Comparison of ENCODE assay signal across 1 fruit fly cellular context in the genomic region with DNA sequence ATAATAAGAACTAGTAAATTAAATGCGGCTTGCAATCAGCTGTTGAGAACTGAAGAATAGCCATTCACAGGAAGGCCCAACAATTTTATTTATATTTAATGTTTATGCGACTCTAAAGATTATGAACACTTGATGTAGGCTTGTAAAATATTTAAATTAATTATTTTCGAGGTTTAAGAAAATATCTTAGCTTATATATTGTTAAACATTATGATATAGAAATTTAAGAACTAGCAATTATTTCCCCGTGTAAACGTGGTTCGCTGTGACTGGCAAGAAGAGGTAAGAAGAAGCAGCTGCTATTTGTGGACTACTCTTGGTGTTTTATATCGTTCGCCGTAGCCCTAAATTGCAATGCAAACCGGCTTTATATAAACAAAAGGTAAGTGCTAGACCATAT.
A peak's percentile ranks its signal among the peaks of the same experiment; 100 is the strongest.
TF ChIP-seq lines count a peak whose summit lies in the region.

Gene mRpL24, minus strand, starts transcription at position 62 of the 400 bp plus-strand sequence.
Gene betaggt-I, plus strand, starts transcription at position 280 of the 400 bp plus-strand sequence.

TF ChIP-seq in whole organism, embryonic, 481 proteins besides CTCF, POLR2A, EP300 and RAD21 (continued from another document and continues in another):
- TF ChIP-seq CG2678 (tag; optimal IDR thresholded peaks at IDR 0.05; lab: Kevin White, UChicago), result peak; percentile 98
- TF ChIP-seq so (GFP tag; IDR thresholded peaks at IDR 0.05; lab: Robert Waterston, UW), result peak; percentile 94
- TF ChIP-seq kay (GFP tag; optimal IDR thresholded peaks at IDR 0.05; lab: Kevin White, UChicago), result peak; percentile 94
- peak; percentile 92 for TF ChIP-seq sim (GFP tag; IDR thresholded peaks at IDR 0.05; lab: Robert Waterston, UW)
- TF ChIP-seq CG1792 (GFP tag; optimal IDR thresholded peaks at IDR 0.05; lab: Kevin White, UChicago), result peak; percentile 62
- peak; percentile 68 for TF ChIP-seq Camta (GFP tag; optimal IDR thresholded peaks at IDR 0.05; lab: Kevin White, UChicago)
- peak; percentile 74 for TF ChIP-seq tx (GFP tag; optimal IDR thresholded peaks at IDR 0.05; lab: Kevin White, UChicago)
- TF ChIP-seq D (optimal IDR thresholded peaks at IDR 0.05; lab: Kevin White, UChicago), result no peak
- TF ChIP-seq D (GFP tag; optimal IDR thresholded peaks at IDR 0.05; lab: Kevin White, UChicago), result peak; percentile 90
- no peak for TF ChIP-seq abd-A (tag; optimal IDR thresholded peaks at IDR 0.05; lab: Kevin White, UChicago)
- peak; percentile 25 for TF ChIP-seq ash1 (GFP tag; optimal IDR thresholded peaks at IDR 0.05; lab: Kevin White, UChicago)
- peak; percentile 71 for TF ChIP-seq CG9876 (GFP tag; optimal IDR thresholded peaks at IDR 0.05; lab: Kevin White, UChicago)
- peak; percentile 98 for TF ChIP-seq CoRest (tag; optimal IDR thresholded peaks at IDR 0.05; lab: Kevin White, UChicago)
- peak; percentile 92 for TF ChIP-seq BtbVII (GFP tag; optimal IDR thresholded peaks at IDR 0.05; lab: Kevin White, UChicago)
- no peak for TF ChIP-seq pb (GFP tag; optimal IDR thresholded peaks at IDR 0.05; lab: Kevin White, UChicago)
- TF ChIP-seq bbx (GFP tag; IDR thresholded peaks at IDR 0.05; lab: Robert Waterston, UW; ENCODE audit: partially characterized antibody), result no peak
- peak; percentile 54 for TF ChIP-seq pzg (GFP tag; optimal IDR thresholded peaks at IDR 0.05; lab: Kevin White, UChicago)
- TF ChIP-seq rib (GFP tag; IDR thresholded peaks at IDR 0.05; lab: Robert Waterston, UW), result peak; percentile 92
- peak; percentile 90 for TF ChIP-seq klu (GFP tag; IDR thresholded peaks at IDR 0.05; lab: Robert Waterston, UW)
- TF ChIP-seq ac (GFP tag; optimal IDR thresholded peaks at IDR 0.05; lab: Kevin White, UChicago), result peak; percentile 23
- TF ChIP-seq salm (tag; optimal IDR thresholded peaks at IDR 0.05; lab: Kevin White, UChicago), result peak; percentile 93
- TF ChIP-seq CG10959 (GFP tag; IDR thresholded peaks at IDR 0.05; lab: Robert Waterston, UW), result peak; percentile 83
- peak; percentile 92 for TF ChIP-seq Six4 (GFP tag; optimal IDR thresholded peaks at IDR 0.05; lab: Kevin White, UChicago)
- TF ChIP-seq kni (GFP tag; optimal IDR thresholded peaks at IDR 0.05; lab: Kevin White, UChicago), result no peak
- TF ChIP-seq cwo (GFP tag; optimal IDR thresholded peaks at IDR 0.05; lab: Kevin White, UChicago), result peak; percentile 89
- peak; percentile 92 for TF ChIP-seq CG6272 (GFP tag; IDR thresholded peaks at IDR 0.05; lab: Robert Waterston, UW)
- peak; percentile 97 for TF ChIP-seq grau (tag; optimal IDR thresholded peaks at IDR 0.05; lab: Kevin White, UChicago)
- peak; percentile 94 for TF ChIP-seq CG14050 (GFP tag; IDR thresholded peaks at IDR 0.05; lab: Robert Waterston, UW)
- TF ChIP-seq CG17829 (tag; optimal IDR thresholded peaks at IDR 0.05; lab: Kevin White, UChicago), result peak; percentile 98
- peak; percentile 99 for TF ChIP-seq vvl (GFP tag; IDR thresholded peaks at IDR 0.05; lab: Robert Waterston, UW)
- peak; percentile 93 for TF ChIP-seq CG9215 (GFP tag; IDR thresholded peaks at IDR 0.05; lab: Robert Waterston, UW)
- TF ChIP-seq CG13123 (GFP tag; optimal IDR thresholded peaks at IDR 0.05; lab: Kevin White, UChicago), result peak; percentile 90
- 0 out of 4 replicates have a peak, but pooled peaks have one; percentile 25 for TF ChIP-seq Dll (GFP tag; IDR thresholded peaks at IDR 0.05; lab: Robert Waterston, UW; ENCODE audit: partially characterized antibody)
- peak; percentile 97 for TF ChIP-seq lab (GFP tag; optimal IDR thresholded peaks at IDR 0.05; lab: Kevin White, UChicago)
- TF ChIP-seq CG10565 (GFP tag; optimal IDR thresholded peaks at IDR 0.05; lab: Kevin White, UChicago), result peak; percentile 71
- TF ChIP-seq slp2 (GFP tag; optimal IDR thresholded peaks at IDR 0.05; lab: Kevin White, UChicago), result peak; percentile 68
- TF ChIP-seq HmgZ (tag; optimal IDR thresholded peaks at IDR 0.05; lab: Kevin White, UChicago), result peak; percentile 98
- TF ChIP-seq hb (GFP tag; IDR thresholded peaks at IDR 0.05; lab: Robert Waterston, UW; ENCODE audit: partially characterized antibody), result no peak
- peak; percentile 97 for TF ChIP-seq CG18599 (GFP tag; optimal IDR thresholded peaks at IDR 0.05; lab: Kevin White, UChicago)
- peak; percentile 91 for TF ChIP-seq tio (GFP tag; optimal IDR thresholded peaks at IDR 0.05; lab: Kevin White, UChicago)
- TF ChIP-seq CG10979 (tag; optimal IDR thresholded peaks at IDR 0.05; lab: Kevin White, UChicago), result peak; percentile 96
- peak; percentile 75 for TF ChIP-seq sr (GFP tag; IDR thresholded peaks at IDR 0.05; lab: Robert Waterston, UW)
- peak; percentile 75 for TF ChIP-seq CG8944 (GFP tag; optimal IDR thresholded peaks at IDR 0.05; lab: Kevin White, UChicago)
- TF ChIP-seq CG31388 (GFP tag; optimal IDR thresholded peaks at IDR 0.05; lab: Kevin White, UChicago), result peak; percentile 91
- peak; percentile 96 for TF ChIP-seq CG14710 (tag; optimal IDR thresholded peaks at IDR 0.05; lab: Kevin White, UChicago)
- peak; percentile 60 for TF ChIP-seq Elba2 (GFP tag; optimal IDR thresholded peaks at IDR 0.05; lab: Kevin White, UChicago)
- TF ChIP-seq nmo (GFP tag; optimal IDR thresholded peaks at IDR 0.05; lab: Kevin White, UChicago), result peak; percentile 99
- TF ChIP-seq ro (GFP tag; IDR thresholded peaks at IDR 0.05; lab: Robert Waterston, UW), result peak; percentile 76
- peak; percentile 93 for TF ChIP-seq wor (GFP tag; IDR thresholded peaks at IDR 0.05; lab: Robert Waterston, UW)
- TF ChIP-seq pan (optimal IDR thresholded peaks at IDR 0.05; lab: Kevin White, UChicago), result no peak
- peak in 1 of 2 experiments; percentile 99 for TF ChIP-seq pan (GFP tag; optimal IDR thresholded peaks at IDR 0.05 in 1 of 2, IDR thresholded peaks at IDR 0.05 in 1 of 2)
- TF ChIP-seq Ssrp (tag; optimal IDR thresholded peaks at IDR 0.05; lab: Kevin White, UChicago), result peak; percentile 97
- peak; percentile 98 for TF ChIP-seq Ptx1 (GFP tag; IDR thresholded peaks at IDR 0.05; lab: Robert Waterston, UW)
- peak; percentile 58 for TF ChIP-seq fu2 (GFP tag; optimal IDR thresholded peaks at IDR 0.05; lab: Kevin White, UChicago)
- peak; percentile 98 for TF ChIP-seq ttk (GFP tag; IDR thresholded peaks at IDR 0.05; lab: Robert Waterston, UW)
- TF ChIP-seq CG34224 (GFP tag; IDR thresholded peaks at IDR 0.05; lab: Robert Waterston, UW; ENCODE audit: partially characterized antibody), result no peak
- peak; percentile 76 for TF ChIP-seq CG4360 (GFP tag; IDR thresholded peaks at IDR 0.05; lab: Robert Waterston, UW)
- peak; percentile 72 for TF ChIP-seq CG7786 (GFP tag; optimal IDR thresholded peaks at IDR 0.05; lab: Kevin White, UChicago)
- TF ChIP-seq Xbp1 (GFP tag; optimal IDR thresholded peaks at IDR 0.05; lab: Kevin White, UChicago), result peak; percentile 97
- TF ChIP-seq CrebB (tag; optimal IDR thresholded peaks at IDR 0.05; lab: Kevin White, UChicago), result peak; percentile 92
- TF ChIP-seq CG12391 (tag; optimal IDR thresholded peaks at IDR 0.05; lab: Kevin White, UChicago), result peak; percentile 99
- TF ChIP-seq CG10209 (GFP tag; optimal IDR thresholded peaks at IDR 0.05; lab: Kevin White, UChicago), result peak; percentile 95
- peak; percentile 96 for TF ChIP-seq Fer2 (tag; optimal IDR thresholded peaks at IDR 0.05; lab: Kevin White, UChicago)
- peak; percentile 95 for TF ChIP-seq CG13296 (GFP tag; optimal IDR thresholded peaks at IDR 0.05; lab: Kevin White, UChicago)
- peak; percentile 97 for TF ChIP-seq CG2199 (GFP tag; IDR thresholded peaks at IDR 0.05; lab: Robert Waterston, UW)
- TF ChIP-seq ssp (GFP tag; IDR thresholded peaks at IDR 0.05; lab: Robert Waterston, UW), result peak; percentile 88
- peak; percentile 77 for TF ChIP-seq Bdp1 (GFP tag; optimal IDR thresholded peaks at IDR 0.05; lab: Kevin White, UChicago)
- peak; percentile 94 for TF ChIP-seq CG11093 (GFP tag; IDR thresholded peaks at IDR 0.05; lab: Robert Waterston, UW)
- peak; percentile 90 for TF ChIP-seq Nf-YA (GFP tag; IDR thresholded peaks at IDR 0.05; lab: Robert Waterston, UW)
- peak; percentile 97 for TF ChIP-seq ranshi (GFP tag; IDR thresholded peaks at IDR 0.05; lab: Robert Waterston, UW)
- no peak for TF ChIP-seq sc (optimal IDR thresholded peaks at IDR 0.05; lab: Kevin White, UChicago)
- TF ChIP-seq sc (GFP tag; optimal IDR thresholded peaks at IDR 0.05; lab: Kevin White, UChicago), result peak; percentile 83
- TF ChIP-seq Lhr (GFP tag; optimal IDR thresholded peaks at IDR 0.05; lab: Kevin White, UChicago), result peak; percentile 77
- TF ChIP-seq crp (GFP tag; optimal IDR thresholded peaks at IDR 0.05; lab: Kevin White, UChicago), result peak; percentile 38 to 94
- peak; percentile 53 for TF ChIP-seq TFAM (GFP tag; optimal IDR thresholded peaks at IDR 0.05; lab: Kevin White, UChicago)
- no peak for TF ChIP-seq Dfd (GFP tag; optimal IDR thresholded peaks at IDR 0.05; lab: Kevin White, UChicago)
- TF ChIP-seq CG12236 (GFP tag; optimal IDR thresholded peaks at IDR 0.05; lab: Kevin White, UChicago), result peak; percentile 50
- TF ChIP-seq her (GFP tag; optimal IDR thresholded peaks at IDR 0.05; lab: Kevin White, UChicago), result peak; percentile 40
- peak; percentile 90 for TF ChIP-seq danr (GFP tag; IDR thresholded peaks at IDR 0.05; lab: Robert Waterston, UW)
- TF ChIP-seq Mrtf (GFP tag; IDR thresholded peaks at IDR 0.05; lab: Robert Waterston, UW), result peak; percentile 91
- no peak for TF ChIP-seq CG8478 (optimal IDR thresholded peaks at IDR 0.05; lab: Kevin White, UChicago)
- TF ChIP-seq CG43689 (GFP tag; IDR thresholded peaks at IDR 0.05; lab: Robert Waterston, UW), result peak; percentile 95
- peak; percentile 97 for TF ChIP-seq ara (GFP tag; IDR thresholded peaks at IDR 0.05; lab: Robert Waterston, UW)
- TF ChIP-seq gce (GFP tag; IDR thresholded peaks at IDR 0.05; lab: Robert Waterston, UW), result peak; percentile 96
- TF ChIP-seq dimm (GFP tag; IDR thresholded peaks at IDR 0.05; lab: Robert Waterston, UW), result peak; percentile 92
- peak; percentile 36 for TF ChIP-seq CG3163 (GFP tag; optimal IDR thresholded peaks at IDR 0.05; lab: Kevin White, UChicago)
- TF ChIP-seq dysf (GFP tag; IDR thresholded peaks at IDR 0.05; lab: Robert Waterston, UW), result peak; percentile 97
- peak; percentile 63 for TF ChIP-seq Side (GFP tag; optimal IDR thresholded peaks at IDR 0.05; lab: Kevin White, UChicago)
- TF ChIP-seq Meics (GFP tag; optimal IDR thresholded peaks at IDR 0.05; lab: Kevin White, UChicago), result peak; percentile 96
- peak; percentile 96 for TF ChIP-seq ap (GFP tag; IDR thresholded peaks at IDR 0.05; lab: Robert Waterston, UW)
- peak; percentile 89 for TF ChIP-seq slou (GFP tag; optimal IDR thresholded peaks at IDR 0.05; lab: Kevin White, UChicago)
- no peak; the same call in 1 of the 2 replicates for TF ChIP-seq Scr (GFP tag; IDR thresholded peaks at IDR 0.05; lab: Robert Waterston, UW; ENCODE audit: partially characterized antibody)
- TF ChIP-seq CG15269 (tag; optimal IDR thresholded peaks at IDR 0.05; lab: Kevin White, UChicago), result peak; percentile 97
- peak; percentile 96 for TF ChIP-seq CG32772 (GFP tag; IDR thresholded peaks at IDR 0.05; lab: Robert Waterston, UW)
- TF ChIP-seq CG4854 (GFP tag; optimal IDR thresholded peaks at IDR 0.05; lab: Kevin White, UChicago), result peak; percentile 87
- peak; percentile 89 for TF ChIP-seq Nf-YC (tag; optimal IDR thresholded peaks at IDR 0.05; lab: Kevin White, UChicago)
- TF ChIP-seq CG7987 (GFP tag; optimal IDR thresholded peaks at IDR 0.05; lab: Kevin White, UChicago), result peak; percentile 91
- TF ChIP-seq Dad (GFP tag; optimal IDR thresholded peaks at IDR 0.05; lab: Kevin White, UChicago), result peak; percentile 49
- TF ChIP-seq Kr (GFP tag; optimal IDR thresholded peaks at IDR 0.05; lab: Kevin White, UChicago), result no peak
- peak; percentile 96 for TF ChIP-seq CG1602 (GFP tag; optimal IDR thresholded peaks at IDR 0.05; lab: Kevin White, UChicago)
- TF ChIP-seq corto (GFP tag; optimal IDR thresholded peaks at IDR 0.05; lab: Kevin White, UChicago), result peak; percentile 89
- peak; percentile 81 for TF ChIP-seq CG6654 (GFP tag; optimal IDR thresholded peaks at IDR 0.05; lab: Kevin White, UChicago)
- peak; percentile 12 for TF ChIP-seq zf30C (GFP tag; optimal IDR thresholded peaks at IDR 0.05; lab: Kevin White, UChicago)
- TF ChIP-seq CG10147 (GFP tag; optimal IDR thresholded peaks at IDR 0.05; lab: Kevin White, UChicago), result peak; percentile 96
- TF ChIP-seq Aef1 (GFP tag; IDR thresholded peaks at IDR 0.05; lab: Robert Waterston, UW), result peak; percentile 94
- TF ChIP-seq CG12071 (GFP tag; optimal IDR thresholded peaks at IDR 0.05; lab: Kevin White, UChicago), result peak; percentile 78
- TF ChIP-seq CG7271 (tag; optimal IDR thresholded peaks at IDR 0.05; lab: Kevin White, UChicago), result peak; percentile 89
- TF ChIP-seq CG1603 (tag; optimal IDR thresholded peaks at IDR 0.05; lab: Kevin White, UChicago), result peak; percentile 84
- TF ChIP-seq CG11085 (GFP tag; IDR thresholded peaks at IDR 0.05; lab: Robert Waterston, UW), result peak; percentile 96
- peak; percentile 33 for TF ChIP-seq Sry-δ (GFP tag; optimal IDR thresholded peaks at IDR 0.05; lab: Kevin White, UChicago)
- TF ChIP-seq pfk (GFP tag; optimal IDR thresholded peaks at IDR 0.05; lab: Kevin White, UChicago), result peak; percentile 44
- TF ChIP-seq CG4617 (GFP tag; optimal IDR thresholded peaks at IDR 0.05; lab: Kevin White, UChicago; ENCODE audit: borderline replicate concordance), result peak; percentile 97
- no peak for TF ChIP-seq usp (GFP tag; optimal IDR thresholded peaks at IDR 0.05; lab: Kevin White, UChicago)
- peak; percentile 96 for TF ChIP-seq Atf6 (GFP tag; IDR thresholded peaks at IDR 0.05; lab: Robert Waterston, UW)
- peak; percentile 88 for TF ChIP-seq CG3726 (GFP tag; IDR thresholded peaks at IDR 0.05; lab: Robert Waterston, UW)
- TF ChIP-seq bigmax (GFP tag; optimal IDR thresholded peaks at IDR 0.05; lab: Kevin White, UChicago), result no peak
- peak; percentile 95 for TF ChIP-seq CG4424 (GFP tag; optimal IDR thresholded peaks at IDR 0.05; lab: Kevin White, UChicago)
- peak; percentile 82 for TF ChIP-seq NC2β (GFP tag; optimal IDR thresholded peaks at IDR 0.05; lab: Kevin White, UChicago)
- TF ChIP-seq seq (GFP tag; IDR thresholded peaks at IDR 0.05; lab: Robert Waterston, UW), result peak; percentile 95
- TF ChIP-seq otp (GFP tag; IDR thresholded peaks at IDR 0.05; lab: Robert Waterston, UW), result peak; percentile 95
- no peak for TF ChIP-seq sima (GFP tag; optimal IDR thresholded peaks at IDR 0.05; lab: Kevin White, UChicago)
- TF ChIP-seq CG12155 (GFP tag; optimal IDR thresholded peaks at IDR 0.05; lab: Kevin White, UChicago), result peak; percentile 94
- no peak for TF ChIP-seq unc-4 (GFP tag; IDR thresholded peaks at IDR 0.05; lab: Robert Waterston, UW; ENCODE audit: partially characterized antibody)
- TF ChIP-seq mld (GFP tag; IDR thresholded peaks at IDR 0.05; lab: Robert Waterston, UW; ENCODE audit: partially characterized antibody), result no peak
- peak; percentile 96 for TF ChIP-seq gsb-n (tag; optimal IDR thresholded peaks at IDR 0.05; lab: Kevin White, UChicago)
- peak; percentile 92 for TF ChIP-seq HHEX (GFP tag; optimal IDR thresholded peaks at IDR 0.05; lab: Kevin White, UChicago)
